Worm (Caenorhabditis elegans): ENCODE results near the gene hrg-4.

DNA sequence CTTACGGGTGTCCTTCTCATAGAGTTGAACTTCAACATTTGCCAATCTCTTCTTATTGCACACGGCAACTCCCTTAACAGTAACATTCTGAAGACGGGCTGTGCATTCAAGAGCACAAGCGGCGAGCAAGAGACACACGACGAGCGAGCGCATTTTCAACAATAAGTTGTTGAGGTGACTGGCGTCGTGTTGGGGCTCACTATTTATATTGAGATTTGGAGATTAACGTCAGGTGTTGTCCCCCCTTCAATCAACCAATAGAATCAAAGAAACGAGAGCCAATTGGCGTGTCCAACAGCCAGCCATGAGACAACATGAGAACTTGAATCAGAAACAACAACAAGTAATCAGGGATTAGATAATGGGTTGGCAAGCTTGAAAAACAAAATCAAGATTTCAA lies 33.2 kb upstream of the hrg-4 start, which contains the start of gene ttr-16:
- TF ChIP-seq hlh-1 (tag; optimal IDR thresholded peaks at IDR 0.05) (peak; percentile 97), elt-3 (tag; optimal IDR thresholded peaks at IDR 0.05) (no peak), nhr-76 (tag; optimal IDR thresholded peaks at IDR 0.05) (no peak), blmp-1 (tag; optimal IDR thresholded peaks at IDR 0.05) (no peak), unc-120 (tag; optimal IDR thresholded peaks at IDR 0.05; ENCODE audit: poor library complexity, severe bottlenecking) (peak; percentile 59), lin-13 (tag; optimal IDR thresholded peaks at IDR 0.05) (no peak), unc-39 (tag; optimal IDR thresholded peaks at IDR 0.05) (no peak), nhr-28 (tag; optimal IDR thresholded peaks at IDR 0.05) (no peak), bed-3 (GFP tag; optimal IDR thresholded peaks at IDR 0.05) (no peak), ceh-43 (GFP tag; optimal IDR thresholded peaks at IDR 0.05) (no peak), mab-5 (tag; optimal IDR thresholded peaks at IDR 0.05) (no peak), ztf-11 (tag; optimal IDR thresholded peaks at IDR 0.05) (no peak), snpc-4 (tag; optimal IDR thresholded peaks at IDR 0.05) (no peak), ceh-39 (tag; optimal IDR thresholded peaks at IDR 0.05) (no peak)
